Worm (Caenorhabditis elegans): ENCODE measurements around the gene srh-213.
"Not testable (repeated sequence)": the region's sequence is repeated elsewhere in the genome, so short reads cannot be mapped to it uniquely, and the experiment has no call there.

Gene srh-213

DNA sequence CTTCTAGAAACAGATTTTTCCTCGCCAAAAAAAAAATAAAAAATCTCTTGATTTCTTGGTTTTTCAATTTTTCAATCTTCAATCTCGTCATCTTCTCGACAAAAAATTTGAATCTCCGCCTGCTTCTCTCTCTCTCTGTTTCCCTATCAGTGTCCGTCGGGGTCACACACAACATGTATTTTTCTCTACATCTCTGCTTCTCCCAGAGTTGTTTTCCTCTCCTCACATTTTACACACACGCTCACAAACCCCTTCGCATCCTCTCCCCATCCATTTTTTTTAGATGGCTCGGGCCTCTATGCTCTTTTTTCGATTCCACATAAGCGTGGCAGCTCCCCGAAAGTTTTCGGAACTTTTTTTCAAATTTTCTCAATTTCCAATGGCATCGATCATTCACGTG lies 15.0 kb downstream of the srh-213 start:
- no peak for TF ChIP-seq flt-1 (GFP tag; IDR thresholded peaks at IDR 0.05)
- no peak for TF ChIP-seq ztf-23 (GFP tag; IDR thresholded peaks at IDR 0.05)
- no peak for TF ChIP-seq cog-1 (tag; optimal IDR thresholded peaks at IDR 0.05)
- TF ChIP-seq tab-1 (GFP tag; IDR thresholded peaks at IDR 0.05), result no peak
- TF ChIP-seq med-1 (GFP tag; optimal IDR thresholded peaks at IDR 0.05; ENCODE audit: insufficient read depth), result no peak
- TF ChIP-seq ref-1 (GFP tag; conservative IDR thresholded peaks at IDR 0.05), result no peak
- no peak for TF ChIP-seq ztf-29 (GFP tag; IDR thresholded peaks at IDR 0.05)
- TF ChIP-seq klf-2 (GFP tag; conservative IDR thresholded peaks at IDR 0.05), result no peak

DNA sequence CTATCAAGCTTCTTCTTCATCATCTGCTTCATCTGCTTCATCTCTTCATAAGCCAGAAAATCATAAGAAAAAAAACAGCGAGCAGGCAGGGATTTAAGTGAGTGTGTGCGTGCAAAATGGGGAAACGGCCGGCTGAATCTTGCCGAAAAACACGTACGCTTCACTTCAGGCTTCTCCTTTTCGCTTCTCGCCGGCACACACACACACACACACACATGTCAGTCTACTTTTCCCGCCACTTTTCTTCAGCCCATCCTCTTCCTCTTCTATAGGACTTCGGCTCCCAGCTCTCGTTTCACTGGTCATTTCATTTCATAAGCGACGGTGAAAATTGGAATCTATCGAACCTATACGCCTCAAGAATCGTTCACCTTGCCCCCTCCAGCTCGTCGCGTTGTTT lies 15.6 kb downstream of the srh-213 start:
- TF ChIP-seq ref-1 (GFP tag; conservative IDR thresholded peaks at IDR 0.05) (no peak), T22C8.4 (GFP tag; IDR thresholded peaks at IDR 0.05) (no peak), ztf-23 (GFP tag; IDR thresholded peaks at IDR 0.05) (no peak), tab-1 (GFP tag; IDR thresholded peaks at IDR 0.05) (no peak), flt-1 (GFP tag; IDR thresholded peaks at IDR 0.05) (no peak), klf-2 (GFP tag; conservative IDR thresholded peaks at IDR 0.05) (no peak), cog-1 (tag; optimal IDR thresholded peaks at IDR 0.05) (no peak), med-1 (GFP tag; optimal IDR thresholded peaks at IDR 0.05; ENCODE audit: insufficient read depth) (no peak), ztf-29 (GFP tag; IDR thresholded peaks at IDR 0.05) (no peak)

DNA sequence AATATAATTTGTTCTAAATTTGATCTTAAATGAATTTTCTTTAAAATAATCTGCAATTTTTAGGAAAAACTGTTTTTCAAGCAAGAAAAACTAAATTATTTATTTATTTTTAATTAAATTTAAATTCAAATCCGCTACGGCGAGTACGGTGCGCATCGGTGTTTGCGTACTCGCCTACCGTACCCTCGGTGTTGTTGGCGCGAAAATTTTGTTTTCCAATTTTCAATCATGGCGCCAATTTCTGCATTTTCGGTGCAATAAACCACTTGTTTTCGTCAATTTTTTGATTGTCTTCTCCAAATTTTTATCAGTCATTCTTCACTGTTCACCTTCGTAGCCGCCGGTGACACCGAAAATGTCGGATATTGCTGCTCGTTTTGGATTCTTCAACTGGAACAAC lies 16.0 kb downstream of the srh-213 start, which contains the start of gene pygl-1:
Gene pygl-1 (plus strand): TSS at position 211 of the 400 bp plus-strand sequence.
- no peak for TF ChIP-seq cog-1 (tag; optimal IDR thresholded peaks at IDR 0.05)
- no peak for TF ChIP-seq klf-2 (GFP tag; conservative IDR thresholded peaks at IDR 0.05)
- no peak for TF ChIP-seq med-1 (GFP tag; optimal IDR thresholded peaks at IDR 0.05; ENCODE audit: insufficient read depth)
- TF ChIP-seq ztf-29 (GFP tag; IDR thresholded peaks at IDR 0.05), result no peak
- TF ChIP-seq ztf-23 (GFP tag; IDR thresholded peaks at IDR 0.05), result no peak
- TF ChIP-seq ref-1 (GFP tag; conservative IDR thresholded peaks at IDR 0.05), result no peak
- TF ChIP-seq flt-1 (GFP tag; IDR thresholded peaks at IDR 0.05), result no peak
- TF ChIP-seq T22C8.4 (GFP tag; IDR thresholded peaks at IDR 0.05), result no peak
- no peak for TF ChIP-seq tab-1 (GFP tag; IDR thresholded peaks at IDR 0.05)

DNA sequence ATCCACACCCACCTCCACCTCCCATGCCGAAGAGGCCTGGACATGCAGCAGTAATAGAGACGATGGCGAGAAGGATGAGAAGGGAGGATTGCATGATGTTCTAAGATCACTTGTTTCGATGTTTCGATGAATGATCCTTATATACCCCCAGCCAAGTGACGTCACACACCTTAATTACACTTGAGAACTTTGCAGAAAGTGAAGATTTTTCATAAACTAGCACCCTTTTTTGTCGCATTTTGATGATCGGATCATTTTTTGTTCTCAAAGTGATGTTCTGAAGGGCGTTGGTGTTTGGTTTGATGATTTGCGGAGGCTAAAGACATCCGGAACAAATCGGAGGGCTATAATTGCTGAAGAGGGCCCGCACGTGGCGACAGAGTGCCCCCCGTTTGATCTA lies 19.1 kb downstream of the srh-213 start, which contains the start of gene grl-27:
Gene grl-27 (minus strand): TSS at position 101 of the 400 bp plus-strand sequence.
- no peak for TF ChIP-seq klf-2 (GFP tag; conservative IDR thresholded peaks at IDR 0.05)
- no peak for TF ChIP-seq ztf-29 (GFP tag; IDR thresholded peaks at IDR 0.05)
- no peak for TF ChIP-seq ztf-23 (GFP tag; IDR thresholded peaks at IDR 0.05)
- TF ChIP-seq tab-1 (GFP tag; IDR thresholded peaks at IDR 0.05), result no peak
- TF ChIP-seq flt-1 (GFP tag; IDR thresholded peaks at IDR 0.05), result no peak
- no peak for TF ChIP-seq cog-1 (tag; optimal IDR thresholded peaks at IDR 0.05)
- no peak for TF ChIP-seq T22C8.4 (GFP tag; IDR thresholded peaks at IDR 0.05)
- no peak for TF ChIP-seq ref-1 (GFP tag; conservative IDR thresholded peaks at IDR 0.05)
- TF ChIP-seq med-1 (GFP tag; optimal IDR thresholded peaks at IDR 0.05; ENCODE audit: insufficient read depth), result no peak

DNA sequence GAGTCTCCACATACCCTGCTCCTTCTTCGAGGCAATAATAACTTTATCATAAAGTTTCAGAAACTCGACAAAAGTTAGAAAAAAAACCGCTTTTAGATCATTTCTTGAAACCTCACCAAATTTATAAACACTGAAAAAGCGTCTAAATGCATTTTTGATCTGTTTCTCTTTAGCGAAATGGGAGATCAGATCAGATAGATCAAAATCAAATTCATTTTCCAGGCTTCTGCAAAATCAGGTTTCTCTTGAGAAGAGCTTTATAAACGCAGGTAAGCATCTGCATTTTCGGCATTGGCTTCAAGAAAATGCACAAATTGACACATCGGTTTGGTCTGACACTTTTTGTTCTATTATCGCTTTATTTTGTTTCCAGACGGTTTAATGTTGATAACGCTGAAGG lies 22.4 kb downstream of the srh-213 start, which contains the start of gene F40C5.1:
Gene F40C5.1 (plus strand): TSS at position 301 of the 400 bp plus-strand sequence.
- not testable (repeated sequence) for TF ChIP-seq med-1 (GFP tag; optimal IDR thresholded peaks at IDR 0.05; ENCODE audit: insufficient read depth); flt-1 (GFP tag; IDR thresholded peaks at IDR 0.05); cog-1 (tag; optimal IDR thresholded peaks at IDR 0.05)

DNA sequence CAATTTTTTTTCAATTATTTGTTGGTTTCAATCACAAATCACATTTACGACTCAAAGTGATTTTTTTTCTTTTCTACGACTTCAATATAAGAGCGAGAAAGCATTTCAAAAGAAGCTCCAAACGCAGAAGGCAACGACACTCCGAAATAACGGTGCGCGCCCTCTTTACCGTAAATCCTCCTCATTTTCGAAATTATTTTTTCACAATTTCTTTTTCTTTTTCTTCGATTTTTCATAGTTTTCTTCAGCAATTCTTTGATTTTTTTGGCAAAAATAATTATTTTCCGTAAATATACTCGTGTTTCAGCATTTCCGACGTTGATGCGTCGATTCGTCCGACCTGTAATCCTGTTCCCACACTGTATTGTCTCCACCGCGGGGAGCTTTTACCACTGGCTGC lies 24.1 kb downstream of the srh-213 start, which contains the start of gene F40C5.2:
Gene F40C5.2 (plus strand): TSS at position 301 of the 400 bp plus-strand sequence.
- TF ChIP-seq ztf-23, tab-1, ztf-29 (GFP tag; IDR thresholded peaks at IDR 0.05): not testable (repeated sequence)

DNA sequence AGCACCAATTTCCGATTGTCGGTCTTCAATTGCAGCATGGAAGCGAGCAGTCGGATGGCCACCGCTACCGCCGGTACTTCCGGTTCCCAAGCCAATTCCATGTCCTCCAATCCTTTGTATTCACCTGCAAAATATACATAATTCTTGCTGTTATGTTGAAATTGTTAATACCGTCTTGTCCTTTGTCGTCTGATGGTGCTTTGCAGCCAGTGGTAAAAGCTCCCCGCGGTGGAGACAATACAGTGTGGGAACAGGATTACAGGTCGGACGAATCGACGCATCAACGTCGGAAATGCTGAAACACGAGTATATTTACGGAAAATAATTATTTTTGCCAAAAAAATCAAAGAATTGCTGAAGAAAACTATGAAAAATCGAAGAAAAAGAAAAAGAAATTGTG lies 30.5 kb downstream of the srh-213 start, which contains the start of gene T24A6.17:
Gene T24A6.17 (minus strand): TSS at position 101 of the 400 bp plus-strand sequence.
- not testable (repeated sequence) for TF ChIP-seq tab-1 (GFP tag; IDR thresholded peaks at IDR 0.05); flt-1 (GFP tag; IDR thresholded peaks at IDR 0.05); med-1 (GFP tag; optimal IDR thresholded peaks at IDR 0.05; ENCODE audit: insufficient read depth)

DNA sequence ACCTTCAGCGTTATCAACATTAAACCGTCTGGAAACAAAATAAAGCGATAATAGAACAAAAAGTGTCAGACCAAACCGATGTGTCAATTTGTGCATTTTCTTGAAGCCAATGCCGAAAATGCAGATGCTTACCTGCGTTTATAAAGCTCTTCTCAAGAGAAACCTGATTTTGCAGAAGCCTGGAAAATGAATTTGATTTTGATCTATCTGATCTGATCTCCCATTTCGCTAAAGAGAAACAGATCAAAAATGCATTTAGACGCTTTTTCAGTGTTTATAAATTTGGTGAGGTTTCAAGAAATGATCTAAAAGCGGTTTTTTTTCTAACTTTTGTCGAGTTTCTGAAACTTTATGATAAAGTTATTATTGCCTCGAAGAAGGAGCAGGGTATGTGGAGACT lies 32.0 kb downstream of the srh-213 start, which contains the start of gene T24A6.16:
Gene T24A6.16 (minus strand): TSS at position 101 of the 400 bp plus-strand sequence.
- TF ChIP-seq flt-1 (GFP tag; IDR thresholded peaks at IDR 0.05); klf-2 (GFP tag; conservative IDR thresholded peaks at IDR 0.05); T22C8.4 (GFP tag; IDR thresholded peaks at IDR 0.05): not testable (repeated sequence)

DNA sequence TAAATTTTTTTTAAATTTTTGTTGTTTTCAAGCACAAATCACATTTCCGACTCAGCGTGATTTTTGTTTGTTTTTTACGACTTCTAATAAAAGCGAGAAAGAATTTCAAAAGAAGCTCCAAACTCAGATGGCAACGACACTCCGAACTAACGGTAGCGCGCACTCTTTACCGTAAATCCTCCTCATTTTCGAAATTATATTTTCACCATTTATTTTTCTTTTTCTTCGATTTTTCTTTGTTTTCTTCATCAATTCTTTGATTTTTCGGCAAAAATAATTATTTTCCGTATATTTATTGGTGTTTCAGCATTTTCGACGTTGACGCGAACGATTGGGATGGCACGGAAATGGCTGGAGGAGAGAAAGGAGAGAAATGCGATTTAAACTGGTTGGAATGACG lies 36.1 kb downstream of the srh-213 start, which contains the start of gene T24A6.1:
Gene T24A6.1 (plus strand): TSS at position 301 of the 400 bp plus-strand sequence.
- not testable (repeated sequence) for TF ChIP-seq tab-1 (GFP tag; IDR thresholded peaks at IDR 0.05); ztf-29 (GFP tag; IDR thresholded peaks at IDR 0.05); med-1 (GFP tag; optimal IDR thresholded peaks at IDR 0.05; ENCODE audit: insufficient read depth)

DNA sequence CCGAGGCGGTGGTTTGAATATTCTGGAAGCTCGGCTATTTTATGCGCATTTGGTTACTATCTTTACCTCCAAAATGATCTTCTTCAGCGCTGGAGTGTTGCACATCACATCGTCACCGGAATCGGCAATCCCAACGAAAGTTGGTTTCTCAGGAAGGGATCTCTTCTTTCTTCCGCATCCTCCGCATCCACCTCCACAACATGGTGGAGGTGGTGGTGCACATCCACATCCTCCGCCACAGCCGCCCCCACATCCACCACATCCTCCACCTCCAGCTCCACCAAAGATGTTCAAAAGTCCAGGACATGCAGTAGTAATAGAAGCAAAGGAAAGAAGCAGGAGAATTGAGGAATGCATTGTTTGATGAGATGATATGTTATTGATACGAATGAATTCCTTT lies 37.4 kb downstream of the srh-213 start, which contains the start of gene grl-31:
Gene grl-31 (minus strand): TSS at position 357 of the 400 bp plus-strand sequence.
- TF ChIP-seq T22C8.4 (GFP tag; IDR thresholded peaks at IDR 0.05), result no peak
- TF ChIP-seq med-1 (GFP tag; optimal IDR thresholded peaks at IDR 0.05; ENCODE audit: insufficient read depth), result no peak
- no peak for TF ChIP-seq ztf-23 (GFP tag; IDR thresholded peaks at IDR 0.05)
- TF ChIP-seq ztf-29 (GFP tag; IDR thresholded peaks at IDR 0.05), result no peak
- no peak for TF ChIP-seq cog-1 (tag; optimal IDR thresholded peaks at IDR 0.05)

DNA sequence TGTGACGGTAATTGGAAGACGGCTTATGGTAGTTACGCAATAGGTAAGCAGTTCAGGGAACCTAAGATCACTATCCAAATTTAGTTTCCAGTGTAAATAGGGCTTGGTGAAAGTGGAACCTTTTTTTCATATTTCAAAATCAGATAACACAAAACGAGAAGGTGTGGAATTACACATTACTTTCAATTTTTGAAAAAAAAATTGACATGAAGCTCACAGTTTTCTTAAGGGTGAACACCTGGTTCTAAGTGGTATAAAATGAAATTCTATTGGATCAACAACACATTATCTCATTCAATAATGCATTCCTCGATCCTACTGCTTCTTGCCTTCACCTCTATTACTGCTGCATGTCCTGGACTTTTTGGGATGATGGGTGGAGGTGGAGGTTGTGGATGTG lies 38.9 kb downstream of the srh-213 start, which contains the start of gene grl-30:
Gene grl-30 (plus strand): TSS at position 301 of the 400 bp plus-strand sequence.
- TF ChIP-seq ztf-29 (GFP tag; IDR thresholded peaks at IDR 0.05) (no peak), med-1 (GFP tag; optimal IDR thresholded peaks at IDR 0.05; ENCODE audit: insufficient read depth) (no peak), T22C8.4 (GFP tag; IDR thresholded peaks at IDR 0.05) (no peak), flt-1 (GFP tag; IDR thresholded peaks at IDR 0.05) (no peak), cog-1 (tag; optimal IDR thresholded peaks at IDR 0.05) (no peak), ztf-23 (GFP tag; IDR thresholded peaks at IDR 0.05) (no peak)
